Fruit fly (Drosophila melanogaster) S2 (cell line): ENCODE measurements around the gene CG33928.

Experiments used
- CG8478 ChIP-seq: fragments of >200 bp; optimal IDR thresholded peaks from 2 replicates; lab custom pipeline; 2018
- CTCF ChIP-seq, 2 experiments: fragments of >200 bp; optimal IDR thresholded peaks; 2 replicates each; lab custom pipeline; 2018

DNA sequence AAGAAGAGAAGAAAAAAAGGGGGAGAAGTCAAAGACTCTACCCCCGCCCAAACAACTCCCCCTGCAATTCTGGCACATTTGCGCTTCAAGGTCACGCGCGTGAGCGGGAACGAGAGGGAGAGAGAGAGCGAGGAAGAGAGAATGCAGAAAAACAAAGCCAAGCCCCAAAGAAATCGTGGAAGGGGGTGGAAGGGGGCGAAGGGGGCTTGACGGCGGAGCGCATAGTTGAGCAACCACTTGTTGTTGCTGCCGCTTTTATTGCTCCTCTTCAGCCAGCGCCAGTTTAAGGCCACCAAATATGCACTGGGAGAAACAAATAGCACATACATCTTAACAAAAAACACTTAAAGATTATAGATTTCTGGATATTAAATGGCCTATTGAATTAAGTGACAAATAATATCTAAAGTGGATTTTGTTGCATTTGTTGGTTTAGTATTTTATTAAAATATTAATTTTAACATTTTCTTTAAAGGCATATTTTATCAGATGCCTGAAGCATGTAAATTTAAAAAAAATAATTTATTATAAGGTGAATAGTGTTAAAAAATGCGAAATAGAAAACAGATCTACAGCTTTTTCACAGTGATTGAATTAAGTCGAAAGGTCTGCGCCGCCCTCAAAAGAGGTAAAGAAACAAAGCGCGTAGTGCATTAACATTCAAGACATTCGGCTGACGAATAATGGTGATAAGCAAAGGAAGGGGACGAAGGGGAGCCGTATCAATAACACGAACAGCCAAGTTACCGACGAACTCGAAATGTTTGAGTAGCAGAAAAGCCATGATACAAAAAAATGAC is 6.4 kb downstream of the CG33928 start:
- no peak for TF ChIP-seq CG8478 (lab: Kevin White, UChicago)
- TF ChIP-seq CTCF (optimal IDR thresholded peaks at IDR 0.05; lab: Kevin White, UChicago) = no peak
